Fruit fly (Drosophila melanogaster): ENCODE results near the gene CG18599.

The CG18599 gene

DNA sequence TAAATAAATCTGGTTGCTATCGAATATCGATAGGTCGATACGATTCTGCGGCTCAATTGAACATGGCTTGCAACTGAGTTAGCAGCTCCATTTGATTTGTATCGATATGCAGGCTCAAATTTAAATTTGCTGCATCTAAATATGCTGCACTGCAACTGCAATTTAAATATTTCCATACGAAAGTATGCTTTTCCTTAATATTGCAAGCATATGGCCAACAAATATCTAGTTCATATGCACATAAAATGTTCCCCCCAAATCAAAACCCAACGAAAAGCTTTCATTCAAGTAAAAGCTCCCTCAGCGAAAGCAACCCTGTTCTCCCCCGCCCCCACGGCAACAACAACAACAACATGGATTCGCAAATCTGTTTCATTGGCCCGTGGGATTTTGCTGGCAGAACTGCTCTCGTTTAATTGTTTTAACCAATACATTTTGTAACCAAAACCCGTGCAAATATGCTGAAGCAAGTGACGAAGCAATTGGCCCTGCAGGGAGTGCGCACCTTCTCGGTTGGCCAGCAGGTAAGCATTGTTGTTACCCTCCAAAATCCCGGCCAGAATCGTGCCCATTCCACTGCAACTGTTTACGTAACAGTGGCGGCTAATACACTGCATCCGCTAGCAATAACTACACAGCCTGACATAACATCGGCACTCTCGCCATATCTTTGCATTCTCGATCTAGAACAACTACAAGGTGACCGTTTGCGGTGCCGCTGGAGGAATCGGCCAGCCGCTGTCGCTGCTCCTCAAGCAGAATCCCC is 41.4 kb upstream of the CG18599 start, which contains the start of the genes CG7168 and Mdh2 (continued):
- TF ChIP-seq CG8290 (GFP tag; optimal IDR thresholded peaks at IDR 0.05) (no peak), CG8290 (tag; optimal IDR thresholded peaks at IDR 0.05) (no peak), NFAT (GFP tag; IDR thresholded peaks at IDR 0.05) (no peak), vnd (GFP tag; IDR thresholded peaks at IDR 0.05; ENCODE audit: partially characterized antibody) (peak; percentile 81), dm (GFP tag; optimal IDR thresholded peaks at IDR 0.05) (no peak), br (optimal IDR thresholded peaks at IDR 0.05) (no peak), CG1024 (GFP tag; IDR thresholded peaks at IDR 0.05) (no peak), CG31388 (GFP tag; optimal IDR thresholded peaks at IDR 0.05) (no peak), CG14710 (tag; optimal IDR thresholded peaks at IDR 0.05) (peak; percentile 50), MESR4 (GFP tag; optimal IDR thresholded peaks at IDR 0.05) (peak; percentile 34), sna (GFP tag; IDR thresholded peaks at IDR 0.05; ENCODE audit: partially characterized antibody) (peak; percentile 77; the same call in 1 of the 2 replicates), eve (GFP tag; optimal IDR thresholded peaks at IDR 0.05) (no peak), yki (optimal IDR thresholded peaks at IDR 0.05) (no peak), CG15514 (GFP tag; optimal IDR thresholded peaks at IDR 0.05) (peak; percentile 43), Dfd (GFP tag; optimal IDR thresholded peaks at IDR 0.05) (no peak), Ets97D (GFP tag; optimal IDR thresholded peaks at IDR 0.05) (peak; percentile 67), lilli (GFP tag; optimal IDR thresholded peaks at IDR 0.05) (peak; percentile 32), Rfx (GFP tag; IDR thresholded peaks at IDR 0.05) (no peak), Sox100B (GFP tag; optimal IDR thresholded peaks at IDR 0.05) (no peak), CG6765 (GFP tag; optimal IDR thresholded peaks at IDR 0.05) (peak; percentile 36), lmd (GFP tag; IDR thresholded peaks at IDR 0.05) (no peak; the same call in 1 of the 2 replicates), YL-1 (GFP tag; optimal IDR thresholded peaks at IDR 0.05) (peak; percentile 0), kay (GFP tag; optimal IDR thresholded peaks at IDR 0.05) (no peak), Scr (GFP tag; IDR thresholded peaks at IDR 0.05; ENCODE audit: partially characterized antibody) (peak; percentile 84), CG2875 (GFP tag; optimal IDR thresholded peaks at IDR 0.05) (no peak), stc (GFP tag; IDR thresholded peaks at IDR 0.05) (no peak), nerfin-1 (tag; optimal IDR thresholded peaks at IDR 0.05) (peak; percentile 18), Dp (GFP tag; optimal IDR thresholded peaks at IDR 0.05) (peak; percentile 76), Usf (GFP tag; optimal IDR thresholded peaks at IDR 0.05) (no peak), ken (GFP tag; IDR thresholded peaks at IDR 0.05) (no peak), run (tag; optimal IDR thresholded peaks at IDR 0.05) (no peak), bowl (GFP tag; IDR thresholded peaks at IDR 0.05) (no peak), CG34224 (GFP tag; IDR thresholded peaks at IDR 0.05; ENCODE audit: partially characterized antibody) (peak; percentile 79), CG13424 (tag; optimal IDR thresholded peaks at IDR 0.05) (no peak), NC2α (GFP tag; optimal IDR thresholded peaks at IDR 0.05) (no peak), unpg (GFP tag; optimal IDR thresholded peaks at IDR 0.05) (no peak), bcd (GFP tag; optimal IDR thresholded peaks at IDR 0.05) (peak; percentile 16), Pdp1 (GFP tag; optimal IDR thresholded peaks at IDR 0.05) (peak in 1 of 2 experiments; percentile 96), ara (GFP tag; IDR thresholded peaks at IDR 0.05) (no peak), schlank (tag; optimal IDR thresholded peaks at IDR 0.05) (no peak), tna (GFP tag; IDR thresholded peaks at IDR 0.05; ENCODE audit: partially characterized antibody) (peak; percentile 67), CG12236 (GFP tag; optimal IDR thresholded peaks at IDR 0.05) (no peak), btn (GFP tag; optimal IDR thresholded peaks at IDR 0.05) (no peak), kah (GFP tag; optimal IDR thresholded peaks at IDR 0.05) (no peak), CG16863 (GFP tag; optimal IDR thresholded peaks at IDR 0.05) (no peak), zen2 (GFP tag; IDR thresholded peaks at IDR 0.05; ENCODE audit: partially characterized antibody) (peak; percentile 67; the same call in 2 of the 3 replicates), CG1603 (tag; optimal IDR thresholded peaks at IDR 0.05) (peak; percentile 53), Awh (GFP tag; IDR thresholded peaks at IDR 0.05) (no peak), oc (tag; optimal IDR thresholded peaks at IDR 0.05) (no peak), sob (GFP tag; IDR thresholded peaks at IDR 0.05) (no peak), hth (optimal IDR thresholded peaks at IDR 0.05) (no peak)

Measured in whole organism, embryonic.